Worm (Caenorhabditis elegans) whole organism, midembryonic: ENCODE measurements around the gene pat-6.

ENCODE experiments used
- flt-1 ChIP-seq: fragments of 200-800 bp; sonication (Bioruptor generic); IDR thresholded peaks from 2 replicates; pipeline ENCODE4 v1.3.6; 2022; ENCODE audit warnings: missing genetic modification characterization, missing compliant biosample characterization
- klf-2 ChIP-seq: fragments of 200-800 bp; sonication (Bioruptor generic); conservative IDR thresholded peaks from 2 replicates; pipeline ENCODE4 v1.3.6; 2022; ENCODE audit warnings: missing genetic modification reagents, missing genetic modification characterization, missing compliant biosample characterization
- ztf-23 ChIP-seq: fragments of 200-800 bp; sonication (Bioruptor generic); IDR thresholded peaks from 2 replicates; pipeline ENCODE4 v1.3.6; 2022; ENCODE audit warnings: missing genetic modification reagents, missing genetic modification characterization, missing compliant biosample characterization
- ztf-29 ChIP-seq: fragments of 200-800 bp; sonication (Bioruptor generic); IDR thresholded peaks from 2 replicates; pipeline ENCODE4 v1.3.6; 2022; ENCODE audit warnings: missing genetic modification reagents, missing genetic modification characterization, missing compliant biosample characterization

ce11 chrIV:283347-283746 lies 19.3 kb upstream of the pat-6 start, which contains the start of gene best-19:
- TF ChIP-seq ztf-23 (no peak), ztf-29 (GFP tag; lab: Robert Waterston, UW) (no peak), flt-1 (GFP tag; lab: Robert Waterston, UW) (no peak), klf-2 (GFP tag; lab: Robert Waterston, UW) (no peak)
